Fruit fly (Drosophila melanogaster): ENCODE measurements around the gene Prosalpha2.

The Prosalpha2 gene

DNA sequence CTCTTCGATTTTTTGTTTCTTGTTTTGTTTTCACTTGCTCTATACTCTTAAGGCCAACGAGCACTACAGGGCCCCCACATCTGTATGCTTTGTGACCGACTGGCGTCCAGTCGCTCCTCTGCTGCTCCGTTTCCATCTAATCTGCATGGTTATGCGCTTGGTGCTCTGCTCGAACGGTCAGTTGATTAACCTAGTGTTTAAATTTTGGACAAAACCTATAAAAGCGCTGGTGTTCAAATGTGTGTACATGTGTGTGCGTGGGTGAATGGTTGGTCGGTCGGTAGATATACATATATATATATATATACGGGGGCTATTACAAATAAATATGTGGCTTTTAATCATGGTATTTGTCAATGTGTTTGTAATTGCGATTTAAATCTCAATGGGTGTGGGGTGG lies 7.1 kb upstream of the Prosalpha2 start:
- no peak for TF ChIP-seq CG5204 (GFP tag; optimal IDR thresholded peaks at IDR 0.05)
- no peak for TF ChIP-seq CG7045 (GFP tag; optimal IDR thresholded peaks at IDR 0.05)
- TF ChIP-seq CG33017 (tag; optimal IDR thresholded peaks at IDR 0.05) = no peak
- TF ChIP-seq ovo (GFP tag; optimal IDR thresholded peaks at IDR 0.05) = no peak
- TF ChIP-seq Mnt (GFP tag; optimal IDR thresholded peaks at IDR 0.05) = no peak
- TF ChIP-seq CG7101 (tag; optimal IDR thresholded peaks at IDR 0.05) = no peak
- no peak for TF ChIP-seq pad (GFP tag; optimal IDR thresholded peaks at IDR 0.05)

DNA sequence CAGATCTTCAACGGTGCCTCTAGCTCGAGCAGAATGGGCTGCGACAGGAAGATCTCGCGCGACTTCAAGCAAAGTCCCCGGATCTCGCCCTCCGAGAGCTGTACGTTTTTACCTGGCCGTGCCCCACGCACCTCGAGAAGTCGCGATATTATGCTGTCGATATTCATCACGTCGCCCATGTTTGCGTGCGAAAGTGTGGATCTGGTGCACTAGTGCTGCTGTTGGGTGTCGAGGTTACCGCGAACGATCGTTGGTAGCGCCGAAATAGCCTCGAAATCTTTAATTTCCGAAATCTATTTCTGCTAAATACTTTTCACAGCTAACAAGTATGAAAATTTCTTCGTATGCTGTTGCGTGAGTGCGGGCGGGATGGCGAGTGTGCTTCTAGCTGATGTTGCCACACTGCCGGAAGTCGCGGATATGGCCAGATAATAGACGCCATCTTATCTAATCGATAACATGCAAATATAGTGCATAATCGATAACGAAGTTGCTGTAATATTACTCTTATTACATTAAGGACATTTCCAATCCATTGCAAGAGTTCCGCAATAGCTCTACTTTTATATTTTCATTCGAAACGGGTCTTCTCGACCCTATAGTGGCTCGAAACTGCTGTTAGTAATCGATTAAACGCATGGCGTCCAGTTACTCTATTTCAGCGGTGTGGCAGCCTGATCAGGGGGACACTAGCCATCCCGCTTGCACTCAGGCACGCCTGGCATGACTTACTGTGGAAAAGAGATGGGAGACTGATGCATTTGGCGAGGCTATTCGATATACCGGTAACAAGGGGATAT lies 5.4 kb upstream of the Prosalpha2 start, which contains the start of gene Pp1-87B:
Gene Pp1-87B (minus strand): TSS at position 408 of the 800 bp plus-strand sequence.
- TF ChIP-seq CG12768 (GFP tag; optimal IDR thresholded peaks at IDR 0.05) (no peak), tj (GFP tag; optimal IDR thresholded peaks at IDR 0.05) (peak; percentile 27), CG7045 (GFP tag; optimal IDR thresholded peaks at IDR 0.05) (peak; percentile 51), cic (GFP tag; optimal IDR thresholded peaks at IDR 0.05) (no peak), bab1 (GFP tag; optimal IDR thresholded peaks at IDR 0.05) (peak; percentile 4), kay (GFP tag; ENCODE audit: borderline replicate concordance) (no peak), Crg-1 (GFP tag; optimal IDR thresholded peaks at IDR 0.05) (peak; percentile 4), CG14711 (tag; optimal IDR thresholded peaks at IDR 0.05) (no peak), Mnt (GFP tag; optimal IDR thresholded peaks at IDR 0.05) (peak; percentile 25), CG11617 (GFP tag; optimal IDR thresholded peaks at IDR 0.05) (peak; percentile 33), Clk (GFP tag; optimal IDR thresholded peaks at IDR 0.05) (peak; percentile 22), CG7101 (tag; optimal IDR thresholded peaks at IDR 0.05) (peak; percentile 24), toe (GFP tag; optimal IDR thresholded peaks at IDR 0.05) (no peak), CG1620 (GFP tag; optimal IDR thresholded peaks at IDR 0.05) (peak; percentile 40), pad (GFP tag; optimal IDR thresholded peaks at IDR 0.05) (peak; percentile 58)

DNA sequence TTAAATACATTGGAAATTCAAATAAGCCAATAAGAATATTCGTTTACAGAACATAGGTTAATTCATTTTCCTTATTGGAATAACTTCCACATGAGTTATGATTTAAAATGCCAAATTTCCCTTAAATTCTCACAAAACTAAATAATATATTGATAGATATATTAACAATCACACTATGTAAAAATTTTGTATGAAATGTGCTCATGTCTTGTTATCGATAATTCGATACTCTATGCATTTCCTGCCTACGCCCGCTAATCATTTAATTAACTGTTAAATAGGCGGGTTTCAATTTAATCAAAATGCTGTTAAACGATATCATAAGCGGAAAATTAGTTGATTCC lies 4.8 kb upstream of the Prosalpha2 start, which contains the start of gene NANS:
Gene NANS (plus strand): TSS at position 269 of the 344 bp plus-strand sequence.
- TF ChIP-seq bab1 (GFP tag; optimal IDR thresholded peaks at IDR 0.05) (no peak), cnc (optimal IDR thresholded peaks at IDR 0.05) (no peak), CG7045 (GFP tag; optimal IDR thresholded peaks at IDR 0.05) (no peak), cic (GFP tag; optimal IDR thresholded peaks at IDR 0.05) (no peak), Mnt (GFP tag; optimal IDR thresholded peaks at IDR 0.05) (no peak), ovo (GFP tag; optimal IDR thresholded peaks at IDR 0.05) (no peak), tj (GFP tag; optimal IDR thresholded peaks at IDR 0.05) (no peak), pad (GFP tag; optimal IDR thresholded peaks at IDR 0.05) (no peak), toe (GFP tag; optimal IDR thresholded peaks at IDR 0.05) (no peak), CG5204 (GFP tag; optimal IDR thresholded peaks at IDR 0.05) (no peak), CG14711 (tag; optimal IDR thresholded peaks at IDR 0.05) (no peak)

DNA sequence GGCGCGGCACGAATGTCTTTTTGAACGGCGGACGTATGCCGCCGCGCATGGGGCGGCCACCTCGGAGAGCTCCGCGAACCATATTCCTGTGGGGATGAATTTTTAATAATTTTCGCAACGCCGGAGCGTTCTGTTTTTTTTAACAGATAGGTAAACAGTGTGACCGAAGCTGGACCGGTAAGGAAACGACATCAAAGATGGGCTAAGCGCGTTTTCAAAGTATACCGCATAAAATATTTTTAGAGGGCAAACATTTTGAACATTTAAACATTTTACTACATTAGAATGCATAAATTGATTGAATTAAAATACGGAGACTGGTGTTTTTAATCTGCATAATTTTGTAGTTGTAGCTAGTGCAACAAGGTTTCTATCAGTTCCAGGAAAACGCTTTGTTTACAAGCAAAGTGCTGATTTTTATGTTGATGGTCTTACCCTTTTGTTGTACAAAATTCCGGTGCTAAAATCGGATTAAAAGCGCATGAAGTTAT lies 2.0 kb upstream of the Prosalpha2 start, which contains the start of the genes CG5641 and CG5245:
Gene CG5641 (minus strand): TSS at position 163 of the 491 bp plus-strand sequence.
Gene CG5245 (plus strand): TSS at position 441 of the 491 bp plus-strand sequence.
- TF ChIP-seq CG7101 (tag; optimal IDR thresholded peaks at IDR 0.05) = no peak
- peak in 1 of 2 experiments; percentile 58 for TF ChIP-seq cnc (optimal IDR thresholded peaks at IDR 0.05)
- TF ChIP-seq CG7045 (GFP tag; optimal IDR thresholded peaks at IDR 0.05) = no peak
- peak; percentile 31 for TF ChIP-seq bab1 (GFP tag; optimal IDR thresholded peaks at IDR 0.05)

DNA sequence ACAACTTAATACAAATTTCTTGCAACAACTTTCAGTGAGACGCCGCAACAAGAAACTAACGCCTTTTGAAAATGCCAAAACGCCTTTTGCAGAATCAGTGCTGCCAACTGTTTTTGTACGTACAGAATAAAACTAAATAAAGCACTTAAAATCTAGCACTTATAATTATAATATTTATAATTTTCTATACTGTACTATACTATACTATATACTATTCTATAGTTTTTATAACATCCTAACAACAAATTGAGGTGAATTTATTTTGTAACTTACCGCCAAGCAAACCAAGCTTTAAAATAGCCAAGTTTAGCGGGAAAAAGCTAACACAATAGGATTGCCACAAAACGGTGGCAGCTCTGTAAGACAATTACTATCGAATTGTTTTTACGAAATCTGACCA lies 2.6 kb downstream of the Prosalpha2 start, which contains the start of the genes Aos1 and Srlp:
Gene Aos1 (minus strand): TSS at position 59 of the 400 bp plus-strand sequence.
Gene Srlp (plus strand): TSS at position 335 of the 400 bp plus-strand sequence.
- TF ChIP-seq cic (GFP tag; optimal IDR thresholded peaks at IDR 0.05) (peak; percentile 7), CG12768 (GFP tag; optimal IDR thresholded peaks at IDR 0.05) (peak; percentile 28), tj (GFP tag; optimal IDR thresholded peaks at IDR 0.05) (peak; percentile 12), CG14711 (tag; optimal IDR thresholded peaks at IDR 0.05) (peak; percentile 91), Mnt (GFP tag; optimal IDR thresholded peaks at IDR 0.05) (peak; percentile 51), Hr96 (GFP tag; optimal IDR thresholded peaks at IDR 0.05) (no peak), Crg-1 (GFP tag; optimal IDR thresholded peaks at IDR 0.05) (peak; percentile 10), CG5204 (GFP tag; optimal IDR thresholded peaks at IDR 0.05) (no peak), CG1620 (GFP tag; optimal IDR thresholded peaks at IDR 0.05) (no peak), CG7101 (tag; optimal IDR thresholded peaks at IDR 0.05) (peak; percentile 56), bab1 (GFP tag; optimal IDR thresholded peaks at IDR 0.05) (peak; percentile 67), pad (GFP tag; optimal IDR thresholded peaks at IDR 0.05) (peak; percentile 39), toe (GFP tag; optimal IDR thresholded peaks at IDR 0.05) (no peak), kay (GFP tag; ENCODE audit: borderline replicate concordance) (no peak), ovo (GFP tag; optimal IDR thresholded peaks at IDR 0.05) (peak; percentile 16), CG7045 (GFP tag; optimal IDR thresholded peaks at IDR 0.05) (peak; percentile 38), CG33017 (tag; optimal IDR thresholded peaks at IDR 0.05) (peak; percentile 31), cnc (optimal IDR thresholded peaks at IDR 0.05) (peak in 1 of 2 experiments; percentile 10), CG11617 (GFP tag; optimal IDR thresholded peaks at IDR 0.05) (peak; percentile 72), Clk (GFP tag; optimal IDR thresholded peaks at IDR 0.05) (peak; percentile 32)

DNA sequence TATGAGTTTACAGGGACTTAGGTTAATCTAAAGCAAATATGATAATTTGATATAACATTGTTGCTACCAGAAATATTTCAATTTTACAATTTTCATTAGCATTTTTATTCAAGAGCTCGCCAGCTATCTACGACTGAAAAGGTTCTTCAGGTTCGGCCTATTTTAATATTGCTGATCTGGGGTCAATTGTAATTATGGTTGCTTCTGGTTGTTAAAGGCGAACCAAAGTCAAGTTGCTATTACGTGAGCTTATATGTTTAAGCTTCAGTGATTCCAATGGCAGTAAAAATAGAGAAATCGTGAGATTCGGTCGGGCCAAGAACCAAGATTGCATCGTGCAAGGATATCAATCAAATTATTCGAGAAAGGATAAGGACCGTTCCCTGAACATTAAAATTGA lies 4.8 kb downstream of the Prosalpha2 start, which contains the start of gene Desat2:
Gene Desat2 (plus strand): TSS at position 301 of the 400 bp plus-strand sequence.
- TF ChIP-seq cnc (optimal IDR thresholded peaks at IDR 0.05) = no peak
- no peak for TF ChIP-seq CG7045 (GFP tag; optimal IDR thresholded peaks at IDR 0.05)
- TF ChIP-seq toe (GFP tag; optimal IDR thresholded peaks at IDR 0.05) = no peak
- TF ChIP-seq pad (GFP tag; optimal IDR thresholded peaks at IDR 0.05) = no peak
- no peak for TF ChIP-seq tj (GFP tag; optimal IDR thresholded peaks at IDR 0.05)
- no peak for TF ChIP-seq CG11617 (GFP tag; optimal IDR thresholded peaks at IDR 0.05)
- no peak for TF ChIP-seq kay (GFP tag; ENCODE audit: borderline replicate concordance)
- TF ChIP-seq CG12768 (GFP tag; optimal IDR thresholded peaks at IDR 0.05) = no peak
- no peak for TF ChIP-seq ovo (GFP tag; optimal IDR thresholded peaks at IDR 0.05)
- no peak for TF ChIP-seq cic (GFP tag; optimal IDR thresholded peaks at IDR 0.05)
- TF ChIP-seq Hr96 (GFP tag; optimal IDR thresholded peaks at IDR 0.05) = no peak
